Worm (Caenorhabditis elegans): ENCODE measurements around the gene F21D5.9.

ce11 chrIV:8728122-8728521, 4.3 kb downstream of the F21D5.9 start, which contains the start of gene otub-3:
- TF ChIP-seq pros-1 (tag; optimal IDR thresholded peaks at IDR 0.05), result no peak
- no peak for TF ChIP-seq Y22D7AL.16 (tag; optimal IDR thresholded peaks at IDR 0.05)
- TF ChIP-seq fkh-10 (GFP tag; optimal IDR thresholded peaks at IDR 0.05), result no peak
- TF ChIP-seq ets-4 (tag; optimal IDR thresholded peaks at IDR 0.05), result no peak
- TF ChIP-seq elt-2 (tag; optimal IDR thresholded peaks at IDR 0.05), result no peak
- no peak for TF ChIP-seq sox-4 (tag; optimal IDR thresholded peaks at IDR 0.05)
- TF ChIP-seq ama-1 (optimal IDR thresholded peaks at IDR 0.05), result no peak
- TF ChIP-seq dve-1 (tag; optimal IDR thresholded peaks at IDR 0.05), result no peak
- no peak for TF ChIP-seq ceh-6 (GFP tag; optimal IDR thresholded peaks at IDR 0.05)
- TF ChIP-seq nhr-11 (tag; optimal IDR thresholded peaks at IDR 0.05), result no peak
- TF ChIP-seq F13H6.1 (tag; optimal IDR thresholded peaks at IDR 0.05), result no peak
